Worm (Caenorhabditis elegans) whole organism, L2 larva: ENCODE data around the gene csc-1.

Source experiments
- C34F6.9 ChIP-seq: fragments of 150-350 bp; optimal IDR thresholded peaks from 2 replicates; lab custom pipeline; 2014; ENCODE audit warnings: missing biosample characterization, missing genetic modification characterization
- F13H6.1 ChIP-seq: sonication (generic microtip); optimal IDR thresholded peaks from 2 replicates; lab custom pipeline; 2016; ENCODE audit warnings: missing genetic modification characterization, missing compliant biosample characterization
- R02D3.7 ChIP-seq: fragments of 150-350 bp; optimal IDR thresholded peaks from 2 replicates; lab custom pipeline; 2014; ENCODE audit warnings: missing biosample characterization, missing genetic modification characterization
- Y55F3AM.14 ChIP-seq: fragments of 200-800 bp; sonication (Bioruptor generic); optimal IDR thresholded peaks from 2 replicates; lab custom pipeline; 2018; ENCODE audit warnings: mild to moderate bottlenecking, missing genetic modification characterization, missing compliant biosample characterization
- ZK546.5 ChIP-seq: sonication (generic microtip); optimal IDR thresholded peaks from 2 replicates; lab custom pipeline; 2017; ENCODE audit warnings: missing biosample characterization, missing genetic modification characterization
- alr-1 ChIP-seq: fragments of 150-350 bp; optimal IDR thresholded peaks from 2 replicates; lab custom pipeline; 2014; ENCODE audit warnings: missing biosample characterization, missing genetic modification characterization
- aly-2 ChIP-seq: fragments of 150-350 bp; optimal IDR thresholded peaks from 2 replicates; lab custom pipeline; 2014; ENCODE audit warnings: missing biosample characterization, missing genetic modification characterization
- ama-1 ChIP-seq: fragments of 150-350 bp; optimal IDR thresholded peaks from 2 replicates; lab custom pipeline; 2018; ENCODE audit warnings: inconsistent platforms
- blmp-1 ChIP-seq: sonication (generic microtip); optimal IDR thresholded peaks from 2 replicates; lab custom pipeline; 2017; ENCODE audit warnings: missing genetic modification characterization, mild to moderate bottlenecking, missing compliant biosample characterization, antibody characterized with exemption, moderate library complexity; ENCODE audit not compliant: insufficient read depth
- ceh-16 ChIP-seq: fragments of 150-350 bp; optimal IDR thresholded peaks from 2 replicates; lab custom pipeline; 2014; ENCODE audit warnings: missing biosample characterization, missing genetic modification characterization
- ceh-82 ChIP-seq: fragments of 150-350 bp; optimal IDR thresholded peaks from 2 replicates; lab custom pipeline; 2014; ENCODE audit warnings: missing biosample characterization, missing genetic modification characterization
- crh-2 ChIP-seq: sonication (generic microtip); optimal IDR thresholded peaks from 2 replicates; lab custom pipeline; 2017; ENCODE audit warnings: missing biosample characterization, missing genetic modification characterization
- dmd-4 ChIP-seq: sonication (generic microtip); optimal IDR thresholded peaks from 2 replicates; lab custom pipeline; 2017; ENCODE audit warnings: missing biosample characterization, missing genetic modification characterization
- egl-27 ChIP-seq: sonication (generic microtip); optimal IDR thresholded peaks from 3 replicates; lab custom pipeline; 2017; ENCODE audit warnings: missing biosample characterization, missing genetic modification reagents, missing genetic modification characterization
- elt-3 ChIP-seq: sonication (generic microtip); optimal IDR thresholded peaks from 2 replicates; lab custom pipeline; 2017; ENCODE audit warnings: missing biosample characterization, missing genetic modification characterization
- fos-1 ChIP-seq: fragments of 150-350 bp; optimal IDR thresholded peaks from 2 replicates; lab custom pipeline; 2014; ENCODE audit warnings: missing biosample characterization, missing genetic modification characterization
- gmeb-1 ChIP-seq: fragments of 150-350 bp; optimal IDR thresholded peaks from 2 replicates; lab custom pipeline; 2014; ENCODE audit warnings: missing biosample characterization, missing genetic modification characterization
- lin-11 ChIP-seq: fragments of 150-350 bp; sonication (generic microtip); optimal IDR thresholded peaks from 2 replicates; lab custom pipeline; 2014; ENCODE audit warnings: missing biosample characterization, missing genetic modification characterization, inconsistent platforms, mixed read lengths
- lin-13 ChIP-seq: fragments of 150-350 bp; optimal IDR thresholded peaks from 2 replicates; lab custom pipeline; 2014; ENCODE audit warnings: missing biosample characterization, missing genetic modification reagents, missing genetic modification characterization
- lsy-2 ChIP-seq, 2 experiments: fragments of 150-350 bp in 1 of 2; sonication (generic microtip) in 1 of 2; optimal IDR thresholded peaks; 2 replicates each; lab custom pipeline; 2014 to 2017; ENCODE audit warnings: missing biosample characterization in 2 of 2, missing genetic modification characterization in 2 of 2
- mab-5 ChIP-seq: fragments of 150-350 bp; optimal IDR thresholded peaks from 2 replicates; lab custom pipeline; 2014; ENCODE audit warnings: missing biosample characterization, missing genetic modification characterization
- mbf-1 ChIP-seq: sonication (generic microtip); optimal IDR thresholded peaks from 2 replicates; lab custom pipeline; 2017; ENCODE audit warnings: missing biosample characterization, missing genetic modification characterization
- mdl-1 ChIP-seq, 2 experiments: fragments of 150-350 bp in 1 of 2; sonication (generic microtip) in 1 of 2; optimal IDR thresholded peaks; 2 replicates each; lab custom pipeline; 2017; ENCODE audit warnings: missing biosample characterization in 2 of 2, missing genetic modification characterization in 2 of 2
- nhr-10 ChIP-seq: sonication (generic microtip); optimal IDR thresholded peaks from 2 replicates; lab custom pipeline; 2017; ENCODE audit warnings: missing biosample characterization, missing genetic modification characterization
- nhr-11 ChIP-seq: fragments of 150-350 bp; optimal IDR thresholded peaks from 2 replicates; lab custom pipeline; 2014; ENCODE audit warnings: missing biosample characterization, missing genetic modification characterization
- nhr-12 ChIP-seq: fragments of 150-350 bp; optimal IDR thresholded peaks from 2 replicates; lab custom pipeline; 2014; ENCODE audit warnings: missing biosample characterization, missing genetic modification characterization
- nhr-129 ChIP-seq: fragments of 150-350 bp; optimal IDR thresholded peaks from 2 replicates; lab custom pipeline; 2014; ENCODE audit warnings: missing biosample characterization, missing genetic modification characterization
- nhr-21 ChIP-seq: fragments of 150-350 bp; optimal IDR thresholded peaks from 2 replicates; lab custom pipeline; 2014; ENCODE audit warnings: missing biosample characterization, missing genetic modification characterization
- nhr-23 ChIP-seq: fragments of 150-350 bp; optimal IDR thresholded peaks from 2 replicates; lab custom pipeline; 2014; ENCODE audit warnings: missing biosample characterization, missing genetic modification reagents, missing genetic modification characterization
- nhr-6 ChIP-seq: fragments of 150-350 bp; optimal IDR thresholded peaks from 2 replicates; lab custom pipeline; 2014; ENCODE audit warnings: missing biosample characterization, missing genetic modification characterization
- sem-4 ChIP-seq: fragments of 150-350 bp; optimal IDR thresholded peaks from 2 replicates; lab custom pipeline; 2014; ENCODE audit warnings: missing biosample characterization, missing genetic modification reagents, missing genetic modification characterization
- skn-1 ChIP-seq: sonication (generic microtip); optimal IDR thresholded peaks from 2 replicates; lab custom pipeline; 2017; ENCODE audit warnings: missing biosample characterization, missing genetic modification characterization
- sma-3 ChIP-seq: sonication (generic microtip); optimal IDR thresholded peaks from 2 replicates; lab custom pipeline; 2016; ENCODE audit warnings: missing genetic modification reagents, missing genetic modification characterization, missing compliant biosample characterization
- sma-9 ChIP-seq, 2 experiments: fragments of 150-350 bp in 1 of 2; sonication (generic microtip) in 1 of 2; optimal IDR thresholded peaks; 2 replicates each; lab custom pipeline; 2014 to 2016; ENCODE audit warnings: missing genetic modification characterization in 2 of 2, mild to moderate bottlenecking in 1 of 2, missing biosample characterization in 1 of 2, missing compliant biosample characterization in 1 of 2, missing genetic modification reagents in 1 of 2, moderate library complexity in 1 of 2
- snpc-4 ChIP-seq: fragments of 150-350 bp; optimal IDR thresholded peaks from 2 replicates; lab custom pipeline; 2014; ENCODE audit warnings: missing biosample characterization, missing genetic modification characterization
- unc-39 ChIP-seq: fragments of 150-350 bp; optimal IDR thresholded peaks from 2 replicates; lab custom pipeline; 2014; ENCODE audit warnings: missing biosample characterization, missing genetic modification characterization
- unc-62 ChIP-seq: fragments of 150-350 bp; optimal IDR thresholded peaks from 2 replicates; lab custom pipeline; 2014; ENCODE audit warnings: missing biosample characterization, missing genetic modification reagents, missing genetic modification characterization
- zag-1 ChIP-seq: fragments of 150-350 bp; optimal IDR thresholded peaks from 2 replicates; lab custom pipeline; 2014; ENCODE audit warnings: missing biosample characterization, missing genetic modification characterization
- ztf-1 ChIP-seq: fragments of 200-800 bp; sonication (Bioruptor generic); conservative IDR thresholded peaks from 2 replicates; pipeline ENCODE4 v1.3.6; 2022; ENCODE audit warnings: missing genetic modification characterization, missing compliant biosample characterization
- ztf-11 ChIP-seq: sonication (generic microtip); optimal IDR thresholded peaks from 2 replicates; lab custom pipeline; 2017; ENCODE audit warnings: missing biosample characterization, missing genetic modification characterization
- ztf-4 ChIP-seq: fragments of 150-350 bp; optimal IDR thresholded peaks from 2 replicates; lab custom pipeline; 2014; ENCODE audit warnings: missing biosample characterization, missing genetic modification characterization

Gene csc-1

ce11 chrII:13593659-13594221, 3.0 kb upstream of the csc-1 start, which contains the start of gene clec-146:
clec-146 (minus strand) TSS chrII:13593774.
- TF ChIP-seq ceh-16 (tag; lab: Kevin White, UChicago) (no peak), elt-3 (tag; lab: Kevin White, UChicago) (no peak), sma-3 (peak; percentile 27)

ce11 chrII:13595279-13595678, 1.5 kb upstream of the csc-1 start:
- TF ChIP-seq skn-1 (tag; lab: Kevin White, UChicago) = no peak
- no peak for TF ChIP-seq ztf-1
- TF ChIP-seq lin-11 = no peak
- no peak for TF ChIP-seq Y55F3AM.14 (GFP tag; lab: Kevin White, UChicago)
- no peak for TF ChIP-seq ztf-11
- TF ChIP-seq nhr-11 (tag; lab: Kevin White, UChicago) = no peak
- no peak for TF ChIP-seq unc-62 (GFP tag; lab: Kevin White, UChicago)
- TF ChIP-seq elt-3 (tag; lab: Kevin White, UChicago) = no peak
- no peak for TF ChIP-seq ceh-16 (tag; lab: Kevin White, UChicago)
- TF ChIP-seq ZK546.5 (tag; lab: Kevin White, UChicago) = no peak
- TF ChIP-seq R02D3.7 = no peak
- TF ChIP-seq C34F6.9 (tag; lab: Kevin White, UChicago) = no peak
- TF ChIP-seq zag-1 (tag; lab: Kevin White, UChicago) = no peak
- no peak for TF ChIP-seq dmd-4 (tag; lab: Kevin White, UChicago)
- TF ChIP-seq sem-4 (tag; lab: Kevin White, UChicago) = no peak
- no peak for TF ChIP-seq sma-9 (GFP tag; optimal IDR thresholded peaks at IDR 0.05; lab: Kevin White, UChicago)
- no peak for TF ChIP-seq sma-9 (tag; optimal IDR thresholded peaks at IDR 0.05; lab: Kevin White, UChicago)
- TF ChIP-seq mbf-1 (tag; lab: Kevin White, UChicago) = no peak
- no peak for TF ChIP-seq ceh-82 (tag; lab: Kevin White, UChicago)
- no peak for TF ChIP-seq gmeb-1 (tag; lab: Kevin White, UChicago)
- no peak for TF ChIP-seq lsy-2 (tag; optimal IDR thresholded peaks at IDR 0.05; lab: Kevin White, UChicago)

ce11 chrII:13600904-13601303, 4.1 kb downstream of the csc-1 start, which contains the start of gene csp-1:
csp-1 (plus strand) TSS chrII:13601204.
- TF ChIP-seq ceh-16 (tag; lab: Kevin White, UChicago) (no peak), alr-1 (tag; lab: Kevin White, UChicago) (no peak), gmeb-1 (tag; lab: Kevin White, UChicago) (no peak), lin-13 (GFP tag; lab: Kevin White, UChicago) (no peak), elt-3 (tag; lab: Kevin White, UChicago) (no peak), blmp-1 (no peak), zag-1 (tag; lab: Kevin White, UChicago) (no peak), skn-1 (tag; lab: Kevin White, UChicago) (no peak), sma-9 (GFP tag; optimal IDR thresholded peaks at IDR 0.05; lab: Kevin White, UChicago) (no peak), sma-9 (tag; optimal IDR thresholded peaks at IDR 0.05; lab: Kevin White, UChicago) (no peak), mab-5 (no peak), aly-2 (tag; lab: Kevin White, UChicago) (no peak), unc-62 (GFP tag; lab: Kevin White, UChicago) (no peak), crh-2 (tag; lab: Kevin White, UChicago) (no peak), F13H6.1 (tag; lab: Kevin White, UChicago) (no peak), nhr-6 (tag; lab: Kevin White, UChicago) (no peak), egl-27 (tag; lab: Kevin White, UChicago) (no peak), nhr-23 (no peak), lsy-2 (tag; optimal IDR thresholded peaks at IDR 0.05; lab: Kevin White, UChicago) (no peak), sma-3 (no peak), fos-1 (tag; lab: Kevin White, UChicago) (no peak)

ce11 chrII:13609655-13610054, 12.9 kb downstream of the csc-1 start, which contains the start of gene gst-20:
gst-20 (minus strand) TSS chrII:13609824.
- peak; percentile 21 for TF ChIP-seq gmeb-1 (tag; lab: Kevin White, UChicago)
- no peak for TF ChIP-seq ztf-11
- TF ChIP-seq nhr-12 (tag; lab: Kevin White, UChicago) = no peak
- no peak for TF ChIP-seq ztf-1
- no peak for TF ChIP-seq sem-4 (tag; lab: Kevin White, UChicago)
- TF ChIP-seq fos-1 (tag; lab: Kevin White, UChicago) = peak; percentile 35
- TF ChIP-seq dmd-4 (tag; lab: Kevin White, UChicago) = no peak
- no peak for TF ChIP-seq lsy-2 (tag; optimal IDR thresholded peaks at IDR 0.05; lab: Kevin White, UChicago)
- TF ChIP-seq mbf-1 (tag; lab: Kevin White, UChicago) = no peak
- TF ChIP-seq unc-39 = no peak
- no peak for TF ChIP-seq C34F6.9 (tag; lab: Kevin White, UChicago)
- no peak for TF ChIP-seq ztf-4 (tag; lab: Kevin White, UChicago)
- TF ChIP-seq nhr-11 (tag; lab: Kevin White, UChicago) = no peak
- TF ChIP-seq nhr-23 = no peak
- TF ChIP-seq lin-11 = no peak
- TF ChIP-seq aly-2 (tag; lab: Kevin White, UChicago) = no peak
- no peak for TF ChIP-seq alr-1 (tag; lab: Kevin White, UChicago)
- no peak for TF ChIP-seq snpc-4 (tag; lab: Kevin White, UChicago)
- no peak for TF ChIP-seq nhr-10
- no peak for TF ChIP-seq unc-62 (GFP tag; lab: Kevin White, UChicago)
- TF ChIP-seq F13H6.1 (tag; lab: Kevin White, UChicago) = peak; percentile 50
- TF ChIP-seq ceh-82 (tag; lab: Kevin White, UChicago) = no peak
- TF ChIP-seq sma-3 = peak; percentile 73
- TF ChIP-seq egl-27 (tag; lab: Kevin White, UChicago) = no peak
- peak; percentile 62 for TF ChIP-seq blmp-1
- peak; percentile 35 to 76 for TF ChIP-seq mdl-1 (tag; optimal IDR thresholded peaks at IDR 0.05; lab: Kevin White, UChicago)
- TF ChIP-seq crh-2 (tag; lab: Kevin White, UChicago) = peak; percentile 78
- no peak for TF ChIP-seq ceh-16 (tag; lab: Kevin White, UChicago)
- peak; percentile 36 for TF ChIP-seq skn-1 (tag; lab: Kevin White, UChicago)
- TF ChIP-seq nhr-129 (tag; lab: Kevin White, UChicago) = peak; percentile 6
- peak; percentile 68 for TF ChIP-seq nhr-21 (tag; lab: Kevin White, UChicago)
- TF ChIP-seq sma-9 (GFP tag; optimal IDR thresholded peaks at IDR 0.05; lab: Kevin White, UChicago) = peak; percentile 91
- TF ChIP-seq sma-9 (tag; optimal IDR thresholded peaks at IDR 0.05; lab: Kevin White, UChicago) = no peak
- TF ChIP-seq ama-1 (lab: Kevin White, UChicago) = no peak
